Worm (Caenorhabditis elegans): Measurements from ENCODE around the gene stau-1.

The stau-1 gene

ce11 chrX:1025010-1025409 is 10.1 kb downstream of the stau-1 start, which contains the start of gene F55A4.3:
Gene F55A4.3 (minus strand): TSS chrX:1025110.
- TF ChIP-seq vab-15 (tag; optimal IDR thresholded peaks at IDR 0.05) (no peak), lin-39 (tag; optimal IDR thresholded peaks at IDR 0.05) (no peak), nhr-20 (tag; optimal IDR thresholded peaks at IDR 0.05) (no peak)

DNA sequence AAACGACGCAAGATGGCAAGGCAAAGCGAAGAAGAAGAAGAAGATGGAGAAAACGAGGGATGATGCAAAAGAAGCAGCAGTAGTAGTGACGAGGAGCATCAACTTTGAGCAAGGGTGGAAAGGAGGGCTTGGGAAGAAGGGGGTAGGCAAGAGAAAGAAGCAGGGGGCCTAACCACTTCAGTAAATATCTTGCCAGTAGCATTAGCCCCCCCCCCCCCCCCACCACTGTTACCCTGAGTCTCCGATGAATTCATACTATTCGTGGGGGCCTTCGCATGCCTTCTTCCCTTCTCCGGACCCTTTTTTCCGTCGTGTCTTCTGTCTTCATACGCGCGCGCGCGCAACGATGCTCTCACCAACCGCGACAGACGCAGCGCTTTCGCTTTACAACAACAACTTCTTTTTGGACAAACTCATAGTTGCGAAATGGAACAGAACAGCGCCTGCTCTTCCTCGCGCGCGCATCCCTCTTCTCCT is 13.2 kb downstream of the stau-1 start:
- TF ChIP-seq isw-1 (GFP tag; IDR thresholded peaks at IDR 0.05), result peak; percentile 14; the same call in 1 of the 2 replicates
- no peak for TF ChIP-seq ces-1 (GFP tag; optimal IDR thresholded peaks at IDR 0.05)
- TF ChIP-seq hlh-4 (tag; optimal IDR thresholded peaks at IDR 0.05), result no peak
- TF ChIP-seq lin-39 (tag; optimal IDR thresholded peaks at IDR 0.05), result no peak
- TF ChIP-seq ztf-11 (tag; optimal IDR thresholded peaks at IDR 0.05), result no peak
- TF ChIP-seq snu-23 (GFP tag; optimal IDR thresholded peaks at IDR 0.05), result no peak
- TF ChIP-seq mef-2 (tag; optimal IDR thresholded peaks at IDR 0.05), result no peak
- TF ChIP-seq C04F5.9 (tag; optimal IDR thresholded peaks at IDR 0.05), result no peak
- TF ChIP-seq unc-98 (GFP tag; IDR thresholded peaks at IDR 0.05), result no peak
- no peak for TF ChIP-seq sox-4 (tag; optimal IDR thresholded peaks at IDR 0.05)
- no peak for TF ChIP-seq irx-1 (tag; optimal IDR thresholded peaks at IDR 0.05)
- TF ChIP-seq fkh-10 (GFP tag; optimal IDR thresholded peaks at IDR 0.05), result peak; percentile 31
- TF ChIP-seq ama-1 (optimal IDR thresholded peaks at IDR 0.05), result no peak
- TF ChIP-seq nhr-11 (tag; optimal IDR thresholded peaks at IDR 0.05), result no peak
- no peak for TF ChIP-seq nhr-76 (tag; optimal IDR thresholded peaks at IDR 0.05)
- no peak for TF ChIP-seq unc-130 (tag; optimal IDR thresholded peaks at IDR 0.05)
- TF ChIP-seq nhr-47 (tag; optimal IDR thresholded peaks at IDR 0.05), result peak; percentile 32
- no peak for TF ChIP-seq nhr-28 (tag; optimal IDR thresholded peaks at IDR 0.05)
- peak; percentile 23 for TF ChIP-seq swsn-7 (tag; optimal IDR thresholded peaks at IDR 0.05)
- TF ChIP-seq ceh-82 (tag; optimal IDR thresholded peaks at IDR 0.05), result peak in 1 of 3 experiments; percentile 33
- no peak for TF ChIP-seq egl-27 (tag; optimal IDR thresholded peaks at IDR 0.05)
- TF ChIP-seq sptf-1 (tag; optimal IDR thresholded peaks at IDR 0.05), result no peak
- peak; percentile 28 for TF ChIP-seq nhr-71 (tag; optimal IDR thresholded peaks at IDR 0.05)
- no peak for TF ChIP-seq dpl-1 (GFP tag; optimal IDR thresholded peaks at IDR 0.05)
- no peak for TF ChIP-seq nhr-12 (tag; optimal IDR thresholded peaks at IDR 0.05)
- TF ChIP-seq egl-13 (tag; optimal IDR thresholded peaks at IDR 0.05), result peak; percentile 11
- TF ChIP-seq nhr-237 (tag; optimal IDR thresholded peaks at IDR 0.05), result no peak
- TF ChIP-seq nhr-20 (tag; optimal IDR thresholded peaks at IDR 0.05), result no peak
- no peak for TF ChIP-seq nhr-77 (tag; optimal IDR thresholded peaks at IDR 0.05)
- no peak for TF ChIP-seq snpc-4 (tag; optimal IDR thresholded peaks at IDR 0.05)
- TF ChIP-seq lir-3 (tag; optimal IDR thresholded peaks at IDR 0.05; ENCODE audit: poor library complexity), result no peak
- TF ChIP-seq hlh-17 (GFP tag; optimal IDR thresholded peaks at IDR 0.05; ENCODE audit: borderline replicate concordance), result no peak
- TF ChIP-seq elt-3 (tag; optimal IDR thresholded peaks at IDR 0.05), result no peak
- no peak for TF ChIP-seq lin-13 (GFP tag; optimal IDR thresholded peaks at IDR 0.05)
- peak; percentile 35 for TF ChIP-seq skn-1 (tag; optimal IDR thresholded peaks at IDR 0.05)
- no peak for TF ChIP-seq tlp-1 (tag; optimal IDR thresholded peaks at IDR 0.05)
- no peak for TF ChIP-seq vab-15 (tag; optimal IDR thresholded peaks at IDR 0.05)
- no peak for TF ChIP-seq lin-35 (GFP tag; optimal IDR thresholded peaks at IDR 0.05)
- TF ChIP-seq mdl-1 (tag; optimal IDR thresholded peaks at IDR 0.05), result no peak
- peak; percentile 64; the same call in 1 of the 2 replicates for TF ChIP-seq mab-9 (GFP tag; IDR thresholded peaks at IDR 0.05)
- no peak for TF ChIP-seq F16B12.6 (tag; optimal IDR thresholded peaks at IDR 0.05)
- TF ChIP-seq ets-5 (GFP tag; IDR thresholded peaks at IDR 0.05), result no peak
- TF ChIP-seq nhr-84 (tag; optimal IDR thresholded peaks at IDR 0.05), result no peak
- no peak for TF ChIP-seq pax-3 (tag; optimal IDR thresholded peaks at IDR 0.05)
- TF ChIP-seq efl-3 (GFP tag; optimal IDR thresholded peaks at IDR 0.05), result no peak
- no peak for TF ChIP-seq alr-1 (tag; optimal IDR thresholded peaks at IDR 0.05; ENCODE audit: borderline replicate concordance)
- TF ChIP-seq aha-1 (tag; optimal IDR thresholded peaks at IDR 0.05), result no peak
- TF ChIP-seq ceh-63 (GFP tag; optimal IDR thresholded peaks at IDR 0.05), result no peak
- peak; percentile 86 for TF ChIP-seq lin-14 (GFP tag; optimal IDR thresholded peaks at IDR 0.05)
- TF ChIP-seq dsc-1 (tag; optimal IDR thresholded peaks at IDR 0.05), result no peak
- TF ChIP-seq grh-1 (GFP tag; IDR thresholded peaks at IDR 0.05), result no peak
